Worm (Caenorhabditis elegans): Measurements from ENCODE around the gene syp-2.

The syp-2 gene

ce11 chrV:5576008-5576407, 39.7 kb downstream of the syp-2 start (continued):
- TF ChIP-seq F26F4.8 (GFP tag; conservative IDR thresholded peaks at IDR 0.05) (no peak), mdt-29 (GFP tag; IDR thresholded peaks at IDR 0.05) (no peak), unc-39 (tag; optimal IDR thresholded peaks at IDR 0.05) (no peak), dpl-1 (GFP tag; optimal IDR thresholded peaks at IDR 0.05) (peak; percentile 47), nhr-237 (tag; optimal IDR thresholded peaks at IDR 0.05) (no peak), ztf-7 (tag; optimal IDR thresholded peaks at IDR 0.05) (peak; percentile 58), ctbp-1 (GFP tag; IDR thresholded peaks at IDR 0.05) (0 out of 2 replicates have a peak, but pooled peaks have one; percentile 10), hlh-11 (tag; optimal IDR thresholded peaks at IDR 0.05) (no peak), tra-1 (GFP tag; IDR thresholded peaks at IDR 0.05) (0 out of 2 replicates have a peak, but pooled peaks have one; percentile 18), T20F7.1 (GFP tag; optimal IDR thresholded peaks at IDR 0.05) (peak; percentile 45), nhr-48 (tag; optimal IDR thresholded peaks at IDR 0.05) (peak; percentile 55), snpc-4 (tag; optimal IDR thresholded peaks at IDR 0.05) (peak; percentile 91), sdz-12 (GFP tag; optimal IDR thresholded peaks at IDR 0.05) (no peak), skn-1 (tag; optimal IDR thresholded peaks at IDR 0.05) (no peak), ama-1 (optimal IDR thresholded peaks at IDR 0.05) (no peak), Y5F2A.4 (GFP tag; optimal IDR thresholded peaks at IDR 0.05) (no peak), Y48G9A.11 (GFP tag; IDR thresholded peaks at IDR 0.05) (no peak), daf-8 (GFP tag; IDR thresholded peaks at IDR 0.05) (no peak), dve-1 (tag; optimal IDR thresholded peaks at IDR 0.05; ENCODE audit: insufficient read depth) (peak; percentile 96), ceh-28 (tag; optimal IDR thresholded peaks at IDR 0.05) (no peak), set-16 (GFP tag; IDR thresholded peaks at IDR 0.05) (no peak), fkh-10 (GFP tag; optimal IDR thresholded peaks at IDR 0.05) (no peak), Y105C5A.15 (GFP tag; IDR thresholded peaks at IDR 0.05) (no peak), tag-97 (GFP tag; IDR thresholded peaks at IDR 0.05) (no peak), aly-2 (tag; optimal IDR thresholded peaks at IDR 0.05) (no peak), egl-27 (tag; optimal IDR thresholded peaks at IDR 0.05) (no peak), zfp-2 (tag; optimal IDR thresholded peaks at IDR 0.05) (no peak), hif-1 (tag; optimal IDR thresholded peaks at IDR 0.05) (peak in 1 of 2 experiments; percentile 59), vab-7 (GFP tag; IDR thresholded peaks at IDR 0.05) (no peak), D1046.2 (GFP tag; IDR thresholded peaks at IDR 0.05) (no peak), nhr-10 (tag; optimal IDR thresholded peaks at IDR 0.05) (no peak), ZK546.5 (tag; optimal IDR thresholded peaks at IDR 0.05) (no peak), nhr-11 (tag; optimal IDR thresholded peaks at IDR 0.05) (no peak), lsy-2 (tag; optimal IDR thresholded peaks at IDR 0.05) (peak in 1 of 2 experiments; percentile 79), lir-3 (tag; optimal IDR thresholded peaks at IDR 0.05) (no peak), ztf-11 (tag; optimal IDR thresholded peaks at IDR 0.05) (no peak), lin-15B (tag; optimal IDR thresholded peaks at IDR 0.05) (no peak), mdl-1 (tag; optimal IDR thresholded peaks at IDR 0.05) (no peak), php-3 (GFP tag; IDR thresholded peaks at IDR 0.05) (0 out of 2 replicates have a peak, but pooled peaks have one; percentile 25), lin-38 (GFP tag; IDR thresholded peaks at IDR 0.05) (peak; percentile 54), F37D6.2 (tag; optimal IDR thresholded peaks at IDR 0.05) (no peak), daf-16 (GFP tag; optimal IDR thresholded peaks at IDR 0.05) (peak in 1 of 2 experiments; percentile 44), daf-16 (tag; optimal IDR thresholded peaks at IDR 0.05) (peak; percentile 90), F44E2.7 (GFP tag; IDR thresholded peaks at IDR 0.05) (no peak), hlh-30 (tag; optimal IDR thresholded peaks at IDR 0.05; ENCODE audit: insufficient read depth) (peak; percentile 17), ceh-20 (GFP tag; IDR thresholded peaks at IDR 0.05) (no peak), cey-2 (tag; optimal IDR thresholded peaks at IDR 0.05; ENCODE audit: borderline replicate concordance, insufficient read depth) (no peak), ceh-82 (tag; optimal IDR thresholded peaks at IDR 0.05) (no peak), nhr-42 (GFP tag; IDR thresholded peaks at IDR 0.05) (peak; percentile 60; the same call in 1 of the 2 replicates), nhr-77 (tag; optimal IDR thresholded peaks at IDR 0.05) (peak; percentile 25), hmg-1.1 (GFP tag; IDR thresholded peaks at IDR 0.05) (no peak), fos-1 (tag; optimal IDR thresholded peaks at IDR 0.05) (no peak), ceh-62 (tag; optimal IDR thresholded peaks at IDR 0.05) (no peak)
